Worm (Caenorhabditis elegans) whole organism, L1 larva: Measurements from ENCODE around the gene irld-38.

Experiments
- aly-2 ChIP-seq: fragments of 150-350 bp; optimal IDR thresholded peaks from 2 replicates; lab custom pipeline; 2014; ENCODE audit warnings: missing biosample characterization, missing genetic modification characterization
- ceh-8 ChIP-seq: fragments of 200-800 bp; sonication (Bioruptor generic); optimal IDR thresholded peaks from 2 replicates; lab custom pipeline; 2018; ENCODE audit warnings: mild to moderate bottlenecking, missing genetic modification characterization, moderate library complexity, missing compliant biosample characterization
- ceh-82 ChIP-seq, 3 experiments: fragments of 150-350 bp in 1 of 3; sonication (generic microtip) in 2 of 3; optimal IDR thresholded peaks; 2 replicates each; lab custom pipeline; 2014 to 2017; ENCODE audit warnings: missing biosample characterization in 3 of 3, missing genetic modification characterization in 3 of 3
- efl-3 ChIP-seq: fragments of 200-800 bp; sonication (Bioruptor generic); optimal IDR thresholded peaks from 2 replicates; lab custom pipeline; 2018; ENCODE audit warnings: mild to moderate bottlenecking, missing genetic modification characterization, missing compliant biosample characterization
- egl-27 ChIP-seq, 2 experiments: fragments of 150-350 bp in 1 of 2; sonication (generic microtip); optimal IDR thresholded peaks; 3 replicates each; lab custom pipeline; 2017 to 2018; ENCODE audit warnings: missing biosample characterization in 2 of 2, missing genetic modification characterization in 2 of 2, missing genetic modification reagents in 2 of 2
- fos-1 ChIP-seq: fragments of 150-350 bp; optimal IDR thresholded peaks from 2 replicates; lab custom pipeline; 2014; ENCODE audit warnings: missing biosample characterization, missing genetic modification characterization
- grh-1 ChIP-seq: fragments of 200-800 bp; sonication (Bioruptor generic); IDR thresholded peaks from 2 replicates; pipeline ENCODE4 v1.3.6; 2022; ENCODE audit warnings: missing genetic modification reagents, missing genetic modification characterization, missing compliant biosample characterization
- lin-15B ChIP-seq: fragments of 150-350 bp; sonication (generic microtip); optimal IDR thresholded peaks from 3 replicates; lab custom pipeline; 2014; ENCODE audit warnings: missing biosample characterization, missing genetic modification characterization
- nhr-76 ChIP-seq: sonication (generic microtip); optimal IDR thresholded peaks from 2 replicates; lab custom pipeline; 2017; ENCODE audit warnings: missing biosample characterization, missing genetic modification characterization
- nhr-77 ChIP-seq: fragments of 150-350 bp; optimal IDR thresholded peaks from 2 replicates; lab custom pipeline; 2014; ENCODE audit warnings: missing biosample characterization, missing genetic modification characterization
- snu-23 ChIP-seq: sonication (generic microtip); optimal IDR thresholded peaks from 2 replicates; lab custom pipeline; 2016; ENCODE audit warnings: missing genetic modification characterization, missing compliant biosample characterization
- unc-62 ChIP-seq: fragments of 150-350 bp; optimal IDR thresholded peaks from 2 replicates; lab custom pipeline; 2014; ENCODE audit warnings: missing biosample characterization, missing genetic modification reagents, missing genetic modification characterization

- no peak for TF ChIP-seq ceh-82 (tag; optimal IDR thresholded peaks at IDR 0.05; lab: Kevin White, UChicago)
- TF ChIP-seq lin-15B = no peak
- no peak for TF ChIP-seq unc-62 (GFP tag; lab: Kevin White, UChicago)
- TF ChIP-seq efl-3 (GFP tag; lab: Kevin White, UChicago) = no peak
- TF ChIP-seq nhr-77 = no peak
- no peak for TF ChIP-seq aly-2 (tag; lab: Kevin White, UChicago)
- TF ChIP-seq fos-1 (tag; lab: Kevin White, UChicago) = no peak
- no peak for TF ChIP-seq ceh-8 (GFP tag; lab: Kevin White, UChicago)
- TF ChIP-seq egl-27 (tag; optimal IDR thresholded peaks at IDR 0.05; lab: Kevin White, UChicago) = no peak
- TF ChIP-seq grh-1 (GFP tag; lab: Robert Waterston, UW) = no peak
- TF ChIP-seq snu-23 (GFP tag; lab: Kevin White, UChicago) = no peak
- no peak for TF ChIP-seq nhr-76 (tag; lab: Kevin White, UChicago)
Measured at ce11 chrV:3080792-3081191, 48.5 kb upstream of the irld-38 start, which contains the start of gene srt-5.
